Fruit fly (Drosophila melanogaster) whole organism, embryonic: ENCODE measurements around the gene cl.
A peak's percentile ranks its signal among the peaks of the same experiment; 100 is the strongest.

Experiments
- Antp ChIP-seq: fragments of 200-800 bp; sonication (Bioruptor generic); optimal IDR thresholded peaks from 3 replicates; lab custom pipeline; 2016; ENCODE audit warnings: missing biosample characterization, missing genetic modification characterization
- BEAF-32 ChIP-seq: fragments of 200-800 bp; sonication (Bioruptor generic); optimal IDR thresholded peaks from 3 replicates; lab custom pipeline; 2017; ENCODE audit warnings: missing biosample characterization, missing genetic modification characterization, mild to moderate bottlenecking, moderate library complexity, missing genetic modification reagents
- Bteb2 ChIP-seq: fragments of 200-800 bp; sonication (Bioruptor generic); optimal IDR thresholded peaks from 2 replicates; lab custom pipeline; 2016; ENCODE audit warnings: missing biosample characterization, missing genetic modification characterization
- CG10366 ChIP-seq: fragments of 200-800 bp; sonication (Bioruptor generic); IDR thresholded peaks from 2 replicates; pipeline ENCODE4 v1.3.6; 2022; ENCODE audit warnings: missing biosample characterization, missing genetic modification characterization
- CG11504 ChIP-seq: fragments of 200-800 bp; sonication (Bioruptor generic); optimal IDR thresholded peaks from 3 replicates; lab custom pipeline; 2019; ENCODE audit warnings: missing biosample characterization, mild to moderate bottlenecking, missing genetic modification characterization, moderate library complexity
- CG13287 ChIP-seq: fragments of 200-800 bp; sonication (Bioruptor generic); IDR thresholded peaks from 2 replicates; pipeline ENCODE4 v1.3.6; 2022; ENCODE audit warnings: missing biosample characterization, missing genetic modification characterization; ENCODE audit not compliant: partially characterized antibody
- CG13424 ChIP-seq: fragments of 200-800 bp; sonication (Bioruptor generic); optimal IDR thresholded peaks from 2 replicates; lab custom pipeline; 2019; ENCODE audit warnings: missing biosample characterization, mild to moderate bottlenecking, missing genetic modification characterization, moderate library complexity
- CG14441 ChIP-seq: fragments of 200-800 bp; sonication (Bioruptor generic); IDR thresholded peaks from 2 replicates; pipeline ENCODE4 v1.3.6; 2022; ENCODE audit warnings: missing biosample characterization, missing genetic modification characterization
- CG14710 ChIP-seq: fragments of 200-800 bp; sonication (Bioruptor generic); optimal IDR thresholded peaks from 3 replicates; lab custom pipeline; 2019; ENCODE audit warnings: missing biosample characterization, mild to moderate bottlenecking, missing genetic modification characterization, moderate library complexity
- CG1602 ChIP-seq: fragments of 200-800 bp; sonication (Bioruptor generic); optimal IDR thresholded peaks from 3 replicates; lab custom pipeline; 2016; ENCODE audit warnings: missing biosample characterization, missing genetic modification characterization
- CG1647 ChIP-seq: fragments of 200-800 bp; sonication (Bioruptor generic); optimal IDR thresholded peaks from 3 replicates; lab custom pipeline; 2016; ENCODE audit warnings: missing biosample characterization, missing genetic modification characterization
- CG16815 ChIP-seq: fragments of 200-800 bp; sonication (Bioruptor generic); optimal IDR thresholded peaks from 3 replicates; lab custom pipeline; 2017; ENCODE audit warnings: missing biosample characterization, mild to moderate bottlenecking, missing genetic modification characterization
- CG16863 ChIP-seq: fragments of 200-800 bp; sonication (Bioruptor generic); optimal IDR thresholded peaks from 3 replicates; lab custom pipeline; 2016; ENCODE audit warnings: missing biosample characterization, missing genetic modification characterization
- CG17328 ChIP-seq: fragments of 200-800 bp; sonication (Bioruptor generic); IDR thresholded peaks from 2 replicates; pipeline ENCODE4 v1.3.6; 2022; ENCODE audit warnings: missing biosample characterization, missing genetic modification characterization
- CG2120 ChIP-seq: fragments of 200-800 bp; sonication (Bioruptor generic); optimal IDR thresholded peaks from 3 replicates; lab custom pipeline; 2016; ENCODE audit warnings: missing biosample characterization, missing genetic modification characterization
- CG31441 ChIP-seq: fragments of 200-800 bp; sonication (Bioruptor generic); IDR thresholded peaks from 2 replicates; pipeline ENCODE4 v1.3.6; 2022; ENCODE audit warnings: missing biosample characterization, missing genetic modification characterization
- CG32532 ChIP-seq: fragments of 200-800 bp; sonication (Bioruptor generic); IDR thresholded peaks from 2 replicates; pipeline ENCODE4 v1.3.6; 2022; ENCODE audit warnings: missing biosample characterization, missing genetic modification characterization
- CG5953 ChIP-seq: fragments of 200-800 bp; sonication (Bioruptor generic); IDR thresholded peaks from 2 replicates; pipeline ENCODE4 v1.3.6; 2022; ENCODE audit warnings: missing biosample characterization, missing genetic modification characterization
- CG6254 ChIP-seq: fragments of 200-800 bp; sonication (Bioruptor generic); optimal IDR thresholded peaks from 3 replicates; lab custom pipeline; 2017; ENCODE audit warnings: mild to moderate bottlenecking, missing biosample characterization, missing genetic modification reagents, missing genetic modification characterization
- CG7357 ChIP-seq: fragments of 200-800 bp; sonication (Bioruptor generic); IDR thresholded peaks from 3 replicates; pipeline ENCODE4 v1.3.6; 2022; ENCODE audit warnings: missing biosample characterization, missing genetic modification characterization
- CG7556 ChIP-seq: fragments of 200-800 bp; sonication (Bioruptor generic); optimal IDR thresholded peaks from 2 replicates; lab custom pipeline; 2017; ENCODE audit warnings: missing biosample characterization, mild to moderate bottlenecking, missing genetic modification characterization
- Camta ChIP-seq: fragments of 200-800 bp; sonication (Bioruptor generic); optimal IDR thresholded peaks from 2 replicates; lab custom pipeline; 2016; ENCODE audit warnings: missing biosample characterization, missing genetic modification characterization
- CoRest ChIP-seq: fragments of 200-800 bp; sonication (Bioruptor generic); optimal IDR thresholded peaks from 3 replicates; lab custom pipeline; 2018; ENCODE audit warnings: missing biosample characterization, mild to moderate bottlenecking, missing genetic modification characterization, moderate library complexity
- Dek ChIP-seq: fragments of 200-800 bp; sonication (Bioruptor generic); optimal IDR thresholded peaks from 3 replicates; lab custom pipeline; 2019; ENCODE audit warnings: missing biosample characterization, mild to moderate bottlenecking, missing genetic modification characterization, moderate library complexity
- Doc2 ChIP-seq: fragments of 200-800 bp; sonication (Bioruptor generic); IDR thresholded peaks from 2 replicates; pipeline ENCODE4 v1.3.6; 2022; ENCODE audit warnings: missing biosample characterization, missing genetic modification characterization
- Oli ChIP-seq: fragments of 200-800 bp; sonication (Bioruptor generic); optimal IDR thresholded peaks from 2 replicates; lab custom pipeline; 2018; ENCODE audit warnings: missing biosample characterization, mild to moderate bottlenecking, missing genetic modification characterization, moderate library complexity
- Sox100B ChIP-seq: fragments of 200-800 bp; sonication (Bioruptor generic); optimal IDR thresholded peaks from 3 replicates; lab custom pipeline; 2018; ENCODE audit warnings: missing biosample characterization, mild to moderate bottlenecking, missing genetic modification characterization
- Sox102F ChIP-seq: fragments of 200-800 bp; sonication (Bioruptor generic); optimal IDR thresholded peaks from 2 replicates; lab custom pipeline; 2018; ENCODE audit warnings: missing biosample characterization, mild to moderate bottlenecking, missing genetic modification characterization, moderate library complexity
- Xrp1 ChIP-seq: fragments of 200-800 bp; sonication (Bioruptor generic); IDR thresholded peaks from 2 replicates; pipeline ENCODE4 v1.3.6; 2022; ENCODE audit warnings: missing biosample characterization, missing genetic modification characterization
- cg ChIP-seq: fragments of 200-800 bp; sonication (Bioruptor generic); optimal IDR thresholded peaks from 3 replicates; lab custom pipeline; 2019; ENCODE audit warnings: missing biosample characterization, mild to moderate bottlenecking, missing genetic modification characterization, moderate library complexity
- corto ChIP-seq: fragments of 200-800 bp; sonication (Bioruptor generic); optimal IDR thresholded peaks from 2 replicates; lab custom pipeline; 2016; ENCODE audit warnings: missing biosample characterization, mild to moderate bottlenecking, missing genetic modification characterization, moderate library complexity
- cwo ChIP-seq: fragments of 200-800 bp; sonication (Bioruptor generic); optimal IDR thresholded peaks from 3 replicates; lab custom pipeline; 2017; ENCODE audit warnings: missing biosample characterization, missing genetic modification characterization, mild to moderate bottlenecking, moderate library complexity, missing genetic modification reagents
- dimm ChIP-seq: fragments of 200-800 bp; sonication (Bioruptor generic); IDR thresholded peaks from 2 replicates; pipeline ENCODE4 v1.3.6; 2022; ENCODE audit warnings: missing biosample characterization, missing genetic modification characterization
- dmrt99B ChIP-seq: fragments of 200-800 bp; sonication (Bioruptor generic); optimal IDR thresholded peaks from 2 replicates; lab custom pipeline; 2018; ENCODE audit warnings: missing biosample characterization, mild to moderate bottlenecking, missing genetic modification characterization, moderate library complexity
- dpn ChIP-seq, 2 experiments: fragments of 200-800 bp; sonication (Bioruptor generic); optimal IDR thresholded peaks; 3 replicates each; lab custom pipeline; 2016; ENCODE audit warnings: missing biosample characterization in 2 of 2, missing genetic modification characterization in 2 of 2
- dysf ChIP-seq: fragments of 200-800 bp; sonication (Bioruptor generic); IDR thresholded peaks from 3 replicates; pipeline ENCODE4 v1.3.6; 2022; ENCODE audit warnings: missing biosample characterization, missing genetic modification characterization
- gem ChIP-seq: fragments of 200-800 bp; sonication (Bioruptor generic); optimal IDR thresholded peaks from 2 replicates; lab custom pipeline; 2019; ENCODE audit warnings: missing biosample characterization, mild to moderate bottlenecking, missing genetic modification characterization, moderate library complexity
- insv ChIP-seq, 2 experiments: fragments of 200-800 bp; sonication (Bioruptor generic); optimal IDR thresholded peaks; 3 replicates each; lab custom pipeline; 2016 to 2018; ENCODE audit warnings: missing biosample characterization in 2 of 2, missing genetic modification characterization in 2 of 2
- kay ChIP-seq: fragments of 200-800 bp; sonication (Bioruptor generic); optimal IDR thresholded peaks from 2 replicates; lab custom pipeline; 2016; ENCODE audit warnings: missing biosample characterization, missing genetic modification characterization
- lilli ChIP-seq: fragments of 200-800 bp; sonication (Bioruptor generic); optimal IDR thresholded peaks from 3 replicates; lab custom pipeline; 2016; ENCODE audit warnings: missing biosample characterization, missing genetic modification characterization
- luna ChIP-seq: fragments of 200-800 bp; sonication (Bioruptor generic); optimal IDR thresholded peaks from 2 replicates; lab custom pipeline; 2016; ENCODE audit warnings: missing biosample characterization, missing genetic modification characterization
- nau ChIP-seq: fragments of 200-800 bp; sonication (Bioruptor generic); optimal IDR thresholded peaks from 3 replicates; lab custom pipeline; 2017; ENCODE audit warnings: missing biosample characterization, mild to moderate bottlenecking, missing genetic modification characterization, missing genetic modification reagents
- nmo ChIP-seq: fragments of 200-800 bp; sonication (Bioruptor generic); optimal IDR thresholded peaks from 2 replicates; lab custom pipeline; 2018; ENCODE audit warnings: missing biosample characterization, mild to moderate bottlenecking, missing genetic modification characterization, moderate library complexity
- pb ChIP-seq: fragments of 200-800 bp; sonication (Bioruptor generic); optimal IDR thresholded peaks from 3 replicates; lab custom pipeline; 2016; ENCODE audit warnings: missing biosample characterization, missing genetic modification characterization
- pum ChIP-seq: fragments of 200-800 bp; sonication (Bioruptor generic); optimal IDR thresholded peaks from 2 replicates; lab custom pipeline; 2016; ENCODE audit warnings: missing biosample characterization, missing genetic modification characterization
- ranshi ChIP-seq: fragments of 200-800 bp; sonication (Bioruptor generic); IDR thresholded peaks from 2 replicates; pipeline ENCODE4 v1.3.6; 2022; ENCODE audit warnings: missing biosample characterization, missing genetic modification characterization
- repo ChIP-seq: fragments of 200-800 bp; sonication (Bioruptor generic); optimal IDR thresholded peaks from 2 replicates; lab custom pipeline; 2016; ENCODE audit warnings: missing biosample characterization, missing genetic modification characterization
- seq ChIP-seq: fragments of 200-800 bp; sonication (Bioruptor generic); IDR thresholded peaks from 2 replicates; pipeline ENCODE4 v1.3.6; 2022; ENCODE audit warnings: missing biosample characterization, missing genetic modification characterization

Gene cl

DNA sequence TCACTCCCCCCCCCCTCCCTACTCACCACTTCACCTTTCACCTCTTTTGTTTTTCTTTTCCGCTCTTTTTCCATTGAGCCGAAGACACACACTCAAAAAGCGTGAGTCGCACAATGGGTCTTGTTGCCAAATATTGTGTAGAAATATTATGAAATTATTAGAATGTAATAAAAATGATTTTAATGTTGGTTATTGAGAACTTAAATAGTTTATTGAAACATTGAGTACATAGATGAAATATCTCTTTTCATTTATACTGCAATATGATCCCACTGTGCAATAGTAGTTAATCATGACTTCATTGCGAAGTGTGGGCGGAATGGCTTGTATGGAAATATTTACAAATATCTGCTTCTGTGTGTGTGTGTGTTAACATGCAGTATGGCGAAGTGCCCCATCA, 47.2 kb downstream of the cl start (continued):
- TF ChIP-seq cg (GFP tag; lab: Kevin White, UChicago) = no peak
- 0 out of 2 replicates have a peak, but pooled peaks have one; percentile 34 for TF ChIP-seq CG14441 (GFP tag; lab: Robert Waterston, UW)
- TF ChIP-seq dmrt99B (tag; lab: Kevin White, UChicago) = peak; percentile 34
- TF ChIP-seq CG31441 (GFP tag; lab: Robert Waterston, UW) = 0 out of 2 replicates have a peak, but pooled peaks have one; percentile 11
- TF ChIP-seq nmo (GFP tag; lab: Kevin White, UChicago) = peak; percentile 5
- TF ChIP-seq CG11504 (tag; lab: Kevin White, UChicago) = peak; percentile 37

DNA sequence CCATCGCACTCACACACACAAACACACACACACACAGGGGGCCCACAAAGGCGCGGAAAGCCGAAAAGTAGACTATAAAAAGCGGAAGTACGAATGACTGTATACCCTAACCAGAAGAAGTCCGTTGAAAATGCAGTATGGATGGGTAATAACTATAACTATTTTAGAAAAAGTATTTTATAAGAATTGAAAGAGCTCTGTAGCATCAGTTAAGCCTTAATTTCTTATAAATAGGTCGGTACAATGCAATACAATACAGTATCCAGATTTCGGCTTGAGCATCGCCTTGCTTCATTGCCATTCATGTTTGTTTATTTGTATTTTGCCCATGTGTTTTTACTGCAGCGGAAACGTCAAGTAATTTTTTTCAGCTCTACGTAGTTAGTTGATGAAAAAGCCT, 49.6 kb downstream of the cl start:
- TF ChIP-seq cwo (GFP tag; lab: Kevin White, UChicago) (peak; percentile 18), Antp (GFP tag; lab: Kevin White, UChicago) (no peak), Sox100B (GFP tag; lab: Kevin White, UChicago) (no peak), CG13424 (tag; lab: Kevin White, UChicago) (peak; percentile 42), kay (GFP tag; lab: Kevin White, UChicago) (no peak), CG7357 (0 out of 3 replicates have a peak, but pooled peaks have one; percentile 19), luna (GFP tag; lab: Kevin White, UChicago) (no peak), nmo (GFP tag; lab: Kevin White, UChicago) (peak; percentile 16), repo (GFP tag; lab: Kevin White, UChicago) (no peak), dpn (GFP tag; optimal IDR thresholded peaks at IDR 0.05; lab: Kevin White, UChicago) (no peak), corto (no peak), dysf (peak; percentile 57; the same call in 2 of the 3 replicates), Bteb2 (GFP tag; lab: Kevin White, UChicago) (no peak), CoRest (tag; lab: Kevin White, UChicago) (peak; percentile 27), CG13287 (GFP tag; lab: Robert Waterston, UW) (no peak), ranshi (GFP tag; lab: Robert Waterston, UW) (peak; percentile 10; the same call in 1 of the 2 replicates), CG32532 (GFP tag; lab: Robert Waterston, UW) (peak; percentile 56; the same call in 1 of the 2 replicates), pb (GFP tag; lab: Kevin White, UChicago) (no peak), Camta (GFP tag; lab: Kevin White, UChicago) (no peak), Xrp1 (no peak; the same call in 1 of the 2 replicates), CG10366 (GFP tag; lab: Robert Waterston, UW) (peak; percentile 36; the same call in 1 of the 2 replicates), nau (GFP tag; lab: Kevin White, UChicago) (no peak), CG16863 (GFP tag; lab: Kevin White, UChicago) (no peak), seq (no peak), gem (no peak), insv (GFP tag; optimal IDR thresholded peaks at IDR 0.05; lab: Kevin White, UChicago) (no peak), Oli (tag; lab: Kevin White, UChicago) (peak; percentile 27), pum (GFP tag; lab: Kevin White, UChicago) (no peak), Sox102F (GFP tag; lab: Kevin White, UChicago) (peak; percentile 45), CG2120 (peak; percentile 67), lilli (GFP tag; lab: Kevin White, UChicago) (peak; percentile 32), dimm (GFP tag; lab: Robert Waterston, UW) (no peak), Doc2 (0 out of 2 replicates have a peak, but pooled peaks have one; percentile 13), Dek (tag; lab: Kevin White, UChicago) (peak; percentile 22), CG1602 (GFP tag; lab: Kevin White, UChicago) (peak; percentile 1), BEAF-32 (GFP tag; lab: Kevin White, UChicago) (no peak), CG1647 (GFP tag; lab: Kevin White, UChicago) (no peak), CG14710 (tag; lab: Kevin White, UChicago) (no peak), dmrt99B (tag; lab: Kevin White, UChicago) (peak; percentile 49), CG16815 (no peak), CG5953 (GFP tag; lab: Robert Waterston, UW) (no peak), CG6254 (GFP tag; lab: Kevin White, UChicago) (no peak), CG17328 (GFP tag; lab: Robert Waterston, UW) (peak; percentile 43; the same call in 1 of the 2 replicates), CG7556 (GFP tag; lab: Kevin White, UChicago) (no peak)
